Fruit fly (Drosophila melanogaster) whole organism, prepupa: ENCODE measurements around the gene Sec24CD.

Source experiments
- CG1621 ChIP-seq: fragments of 200-800 bp; sonication (Bioruptor generic); optimal IDR thresholded peaks from 3 replicates; lab custom pipeline; 2018; ENCODE audit warnings: missing biosample characterization, mild to moderate bottlenecking, missing genetic modification characterization
- Eip75B ChIP-seq: fragments of 200-800 bp; sonication (Bioruptor generic); optimal IDR thresholded peaks from 3 replicates; lab custom pipeline; 2016; ENCODE audit warnings: missing biosample characterization, missing genetic modification characterization
- Met ChIP-seq: fragments of 200-800 bp; sonication (Bioruptor generic); optimal IDR thresholded peaks from 3 replicates; lab custom pipeline; 2016; ENCODE audit warnings: missing biosample characterization, missing genetic modification characterization
- Sox15 ChIP-seq: fragments of 200-800 bp; sonication (Bioruptor generic); optimal IDR thresholded peaks from 3 replicates; lab custom pipeline; 2016; ENCODE audit warnings: missing biosample characterization, missing genetic modification characterization
- cyc ChIP-seq: fragments of 200-800 bp; sonication (Bioruptor generic); optimal IDR thresholded peaks from 3 replicates; lab custom pipeline; 2016; ENCODE audit warnings: missing biosample characterization, missing genetic modification characterization
- esn ChIP-seq: fragments of 200-800 bp; sonication (Bioruptor generic); optimal IDR thresholded peaks from 2 replicates; lab custom pipeline; 2016; ENCODE audit warnings: missing biosample characterization, mild to moderate bottlenecking, missing genetic modification characterization, moderate library complexity

DNA sequence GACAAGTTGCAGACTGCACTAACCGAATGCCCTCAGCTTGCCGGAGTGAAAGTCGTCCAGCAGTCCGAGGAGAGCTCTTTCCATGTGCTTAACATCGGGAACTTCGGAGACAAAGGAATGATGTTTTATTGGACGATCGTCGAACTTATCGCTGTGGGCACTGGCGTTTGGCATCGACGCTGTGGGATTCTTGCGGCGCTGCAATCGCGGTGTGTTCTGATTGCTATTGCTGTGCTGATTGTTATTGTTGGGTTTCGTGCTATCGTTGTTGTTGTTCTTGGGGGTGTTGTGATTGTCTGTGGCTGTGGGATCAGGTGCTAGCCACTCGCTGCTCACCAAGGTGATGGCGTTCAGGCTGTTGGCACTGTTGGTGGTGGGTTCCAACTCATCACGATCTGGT lies 46.0 kb downstream of the Sec24CD start:
- TF ChIP-seq Eip75B (GFP tag; lab: Kevin White, UChicago) (no peak), CG1621 (tag; lab: Kevin White, UChicago) (no peak), Met (GFP tag; lab: Kevin White, UChicago) (no peak), cyc (GFP tag; lab: Kevin White, UChicago) (no peak), esn (no peak), Sox15 (no peak)
